Fruit fly (Drosophila melanogaster) whole organism, wandering third instar larva: ENCODE data around the gene S-Lap1.

Experiments used
- Abd-B ChIP-seq: fragments of >200 bp; optimal IDR thresholded peaks from 2 replicates; lab custom pipeline; 2017; ENCODE audit warnings: missing biosample characterization, missing genetic modification characterization
- CG32264 ChIP-seq: fragments of 200-800 bp; sonication (Bioruptor generic); optimal IDR thresholded peaks from 2 replicates; lab custom pipeline; 2016; ENCODE audit warnings: missing biosample characterization, missing genetic modification characterization
- CG9705 ChIP-seq: fragments of 200-800 bp; sonication (Bioruptor generic); optimal IDR thresholded peaks from 2 replicates; lab custom pipeline; 2018; ENCODE audit warnings: missing biosample characterization, mild to moderate bottlenecking, missing genetic modification characterization
- CrebA ChIP-seq: fragments of 200-800 bp; sonication (Bioruptor generic); optimal IDR thresholded peaks from 2 replicates; lab custom pipeline; 2016; ENCODE audit warnings: missing biosample characterization, mild to moderate bottlenecking, missing genetic modification characterization, borderline replicate concordance
- GATAd ChIP-seq: sonication (Bioruptor generic); optimal IDR thresholded peaks from 2 replicates; lab custom pipeline; 2016; ENCODE audit warnings: missing biosample characterization, missing genetic modification characterization
- HLH106 ChIP-seq: fragments of 200-800 bp; optimal IDR thresholded peaks from 3 replicates; lab custom pipeline; 2019; ENCODE audit warnings: missing biosample characterization, mild to moderate bottlenecking, missing genetic modification characterization, moderate library complexity
- Hnf4 ChIP-seq: fragments of 200-800 bp; sonication (Bioruptor generic); optimal IDR thresholded peaks from 2 replicates; lab custom pipeline; 2016; ENCODE audit warnings: missing biosample characterization, mild to moderate bottlenecking, missing genetic modification characterization
- Hr78 ChIP-seq: fragments of >200 bp; optimal IDR thresholded peaks from 2 replicates; lab custom pipeline; 2017; ENCODE audit warnings: missing biosample characterization, missing genetic modification characterization
- Hr83 ChIP-seq: fragments of 200-300 bp; sonication (Bioruptor generic); optimal IDR thresholded peaks from 2 replicates; lab custom pipeline; 2016; ENCODE audit warnings: missing biosample characterization, mild to moderate bottlenecking, missing genetic modification characterization, moderate library complexity; ENCODE audit not compliant: poor library complexity, severe bottlenecking
- Jra ChIP-seq: sonication (Bioruptor generic); optimal IDR thresholded peaks from 2 replicates; lab custom pipeline; 2016; ENCODE audit warnings: missing biosample characterization, missing genetic modification characterization
- Mio ChIP-seq: sonication (Bioruptor generic); optimal IDR thresholded peaks from 2 replicates; lab custom pipeline; 2016; ENCODE audit warnings: missing biosample characterization, missing genetic modification characterization
- Myc ChIP-seq: fragments of >200 bp; optimal IDR thresholded peaks from 2 replicates; lab custom pipeline; 2017
- N ChIP-seq: fragments of >200 bp; optimal IDR thresholded peaks from 2 replicates; lab custom pipeline; 2018; ENCODE audit warnings: missing biosample characterization, missing external identifiers, missing genetic modification characterization
- OdsH ChIP-seq: fragments of 200-800 bp; sonication (Bioruptor generic); optimal IDR thresholded peaks from 2 replicates; lab custom pipeline; 2016; ENCODE audit warnings: missing biosample characterization, mild to moderate bottlenecking, missing genetic modification characterization
- Rel ChIP-seq, 2 experiments: fragments of 200-800 bp; sonication (Bioruptor generic) in 1 of 2; optimal IDR thresholded peaks; 2 replicates in 1 of 2; 3 replicates in 1 of 2; lab custom pipeline; 2016 to 2019; ENCODE audit warnings: mild to moderate bottlenecking in 2 of 2, missing biosample characterization in 2 of 2, missing genetic modification characterization in 2 of 2, moderate library complexity in 1 of 2
- Sp1 ChIP-seq: fragments of 200-800 bp; sonication (Bioruptor generic); optimal IDR thresholded peaks from 3 replicates; lab custom pipeline; 2019; ENCODE audit warnings: missing biosample characterization, mild to moderate bottlenecking, missing genetic modification characterization, moderate library complexity
- Vsx2 ChIP-seq: fragments of 200-300, 225-300 bp; sonication (Bioruptor generic); optimal IDR thresholded peaks from 2 replicates; lab custom pipeline; 2018; ENCODE audit warnings: missing biosample characterization, missing genetic modification characterization; ENCODE audit not compliant: partially characterized antibody
- br ChIP-seq: fragments of 200-800 bp; sonication (Bioruptor generic); optimal IDR thresholded peaks from 2 replicates; lab custom pipeline; 2016; ENCODE audit warnings: missing biosample characterization, missing genetic modification characterization
- dl ChIP-seq, 2 experiments: fragments of 175-275, 200-275 bp in 1 of 2; fragments of 200-275 bp in 1 of 2; sonication (Bioruptor generic); optimal IDR thresholded peaks; lab custom pipeline; 2018; ENCODE audit warnings: mild to moderate bottlenecking in 2 of 2, missing biosample characterization in 2 of 2, missing genetic modification characterization in 2 of 2, moderate library complexity in 2 of 2; ENCODE audit not compliant: partially characterized antibody in 2 of 2, insufficient read depth in 1 of 2
- dmrt93B ChIP-seq: fragments of 200-800 bp; sonication (Bioruptor generic); optimal IDR thresholded peaks from 2 replicates; lab custom pipeline; 2018; ENCODE audit warnings: missing biosample characterization, mild to moderate bottlenecking, missing genetic modification characterization
- dsf ChIP-seq: sonication (Bioruptor generic); optimal IDR thresholded peaks from 2 replicates; lab custom pipeline; 2016; ENCODE audit warnings: missing biosample characterization, missing genetic modification characterization, borderline replicate concordance
- ey ChIP-seq: fragments of 200-800 bp; sonication (Bioruptor generic); optimal IDR thresholded peaks from 2 replicates; lab custom pipeline; 2016; ENCODE audit warnings: missing biosample characterization, missing genetic modification characterization
- foxo ChIP-seq, 2 experiments: fragments of 200-800 bp; sonication (Bioruptor generic); optimal IDR thresholded peaks; 2 replicates in 1 of 2; 3 replicates in 1 of 2; lab custom pipeline; 2016 to 2017; ENCODE audit warnings: missing biosample characterization in 2 of 2, missing genetic modification characterization in 2 of 2
- fru ChIP-seq: fragments of 200-800 bp; sonication (Bioruptor generic); optimal IDR thresholded peaks from 3 replicates; lab custom pipeline; 2016; ENCODE audit warnings: missing biosample characterization, mild to moderate bottlenecking, missing genetic modification characterization
- h ChIP-seq: fragments of 200-800 bp; sonication (Bioruptor generic); optimal IDR thresholded peaks from 3 replicates; lab custom pipeline; 2016; ENCODE audit warnings: missing biosample characterization, mild to moderate bottlenecking, missing genetic modification characterization
- jim ChIP-seq: fragments of 175-275, 200-325 bp; sonication (Bioruptor generic); optimal IDR thresholded peaks from 2 replicates; lab custom pipeline; 2016; ENCODE audit warnings: missing biosample characterization, mild to moderate bottlenecking, missing genetic modification characterization
- psq ChIP-seq: fragments of 200-800 bp; sonication (Bioruptor generic); optimal IDR thresholded peaks from 3 replicates; lab custom pipeline; 2017; ENCODE audit warnings: missing biosample characterization, mild to moderate bottlenecking, missing genetic modification characterization, moderate library complexity
- rgr ChIP-seq: fragments of 200-800 bp; sonication (Bioruptor generic); optimal IDR thresholded peaks from 3 replicates; lab custom pipeline; 2016; ENCODE audit warnings: missing biosample characterization, mild to moderate bottlenecking, missing genetic modification characterization
- sage ChIP-seq: fragments of 200-800 bp; sonication (Bioruptor generic); optimal IDR thresholded peaks from 2 replicates; lab custom pipeline; 2016; ENCODE audit warnings: missing biosample characterization, mild to moderate bottlenecking, missing genetic modification characterization
- sv ChIP-seq: fragments of 200-800 bp; sonication (Bioruptor generic); optimal IDR thresholded peaks from 3 replicates; lab custom pipeline; 2016; ENCODE audit warnings: missing biosample characterization, missing genetic modification characterization
- tai ChIP-seq: sonication (Bioruptor generic); optimal IDR thresholded peaks from 2 replicates; lab custom pipeline; 2016; ENCODE audit warnings: missing biosample characterization, missing genetic modification characterization
- usp ChIP-seq: fragments of >200 bp; optimal IDR thresholded peaks from 2 replicates; lab custom pipeline; 2017; ENCODE audit warnings: missing biosample characterization, missing genetic modification characterization
- woc ChIP-seq: sonication (Bioruptor generic); optimal IDR thresholded peaks from 2 replicates; lab custom pipeline; 2016; ENCODE audit warnings: missing biosample characterization, mild to moderate bottlenecking, missing genetic modification characterization

S-Lap1 gene

dm6 chr3L:8646821-8647220 is 29.8 kb downstream of the S-Lap1 start, which contains the start of the genes CG13305 and Pex7:
TSS of gene CG13305 (minus strand) at chr3L:8646822.
TSS of gene Pex7 (plus strand) at chr3L:8647145.
- no peak for TF ChIP-seq psq (GFP tag; lab: Kevin White, UChicago)
- TF ChIP-seq fru (GFP tag; lab: Kevin White, UChicago): no peak
- TF ChIP-seq, all 38 proteins: peak for 0

- TF ChIP-seq dl (GFP tag; optimal IDR thresholded peaks at IDR 0.05; lab: Kevin White, UChicago; ENCODE audit: insufficient read depth in 1 of 2, partially characterized antibody in 2 of 2) (no peak), Sp1 (GFP tag; lab: Kevin White, UChicago) (no peak), Hr83 (GFP tag; lab: Kevin White, UChicago) (no peak), OdsH (no peak), dmrt93B (GFP tag; lab: Kevin White, UChicago) (no peak), sv (GFP tag; lab: Kevin White, UChicago) (no peak), psq (GFP tag; lab: Kevin White, UChicago) (no peak), HLH106 (no peak), N (GFP tag; lab: Kevin White, UChicago) (no peak), fru (GFP tag; lab: Kevin White, UChicago) (no peak), woc (GFP tag; lab: Kevin White, UChicago) (no peak), jim (GFP tag; lab: Kevin White, UChicago) (no peak), sage (GFP tag; lab: Kevin White, UChicago) (no peak)
Measured at dm6 chr3L:8648836-8649235, 31.8 kb downstream of the S-Lap1 start, which contains the start of gene Arr2. TSS of gene Arr2 (minus strand) at chr3L:8648936.

- TF ChIP-seq woc (GFP tag; lab: Kevin White, UChicago): no peak
- TF ChIP-seq Myc (lab: Kevin White, UChicago): peak; percentile 90
- TF ChIP-seq fru (GFP tag; lab: Kevin White, UChicago): peak; percentile 12
Measured at dm6 chr3L:8651876-8652571, 35.0 kb downstream of the S-Lap1 start.

- no peak for TF ChIP-seq rgr (GFP tag; lab: Kevin White, UChicago)
- peak; percentile 25 for TF ChIP-seq sage (GFP tag; lab: Kevin White, UChicago)
- TF ChIP-seq Jra (GFP tag; lab: Kevin White, UChicago): peak; percentile 26
- TF ChIP-seq br: peak; percentile 30
- no peak for TF ChIP-seq GATAd (GFP tag; lab: Kevin White, UChicago)
- TF ChIP-seq woc (GFP tag; lab: Kevin White, UChicago): peak; percentile 25
- no peak for TF ChIP-seq Myc (lab: Kevin White, UChicago)
- peak; percentile 7 for TF ChIP-seq Sp1 (GFP tag; lab: Kevin White, UChicago)
- TF ChIP-seq dmrt93B (GFP tag; lab: Kevin White, UChicago): no peak
- peak in 1 of 2 experiments; percentile 26 for TF ChIP-seq foxo (GFP tag; optimal IDR thresholded peaks at IDR 0.05; lab: Kevin White, UChicago)
- no peak for TF ChIP-seq dl (GFP tag; optimal IDR thresholded peaks at IDR 0.05; lab: Kevin White, UChicago; ENCODE audit: insufficient read depth in 1 of 2, partially characterized antibody in 2 of 2)
- TF ChIP-seq Mio (GFP tag; lab: Kevin White, UChicago): no peak
- TF ChIP-seq Hr83 (GFP tag; lab: Kevin White, UChicago): peak; percentile 20
- peak; percentile 72 for TF ChIP-seq Rel (GFP tag; optimal IDR thresholded peaks at IDR 0.05; lab: Kevin White, UChicago)
- TF ChIP-seq Rel (tag; optimal IDR thresholded peaks at IDR 0.05; lab: Kevin White, UChicago): no peak
- TF ChIP-seq h (GFP tag; lab: Kevin White, UChicago): peak; percentile 67
- no peak for TF ChIP-seq tai
- peak; percentile 62 for TF ChIP-seq psq (GFP tag; lab: Kevin White, UChicago)
Measured at dm6 chr3L:8652572-8652977, 35.5 kb downstream of the S-Lap1 start.

- no peak for TF ChIP-seq Abd-B (GFP tag; lab: Kevin White, UChicago)
- no peak for TF ChIP-seq GATAd (GFP tag; lab: Kevin White, UChicago)
- no peak for TF ChIP-seq Sp1 (GFP tag; lab: Kevin White, UChicago)
- TF ChIP-seq Myc (lab: Kevin White, UChicago): no peak
- no peak for TF ChIP-seq Hnf4 (GFP tag; lab: Kevin White, UChicago)
- no peak for TF ChIP-seq Vsx2 (GFP tag; lab: Kevin White, UChicago)
- TF ChIP-seq ey (GFP tag; lab: Kevin White, UChicago): no peak
- no peak for TF ChIP-seq br
- no peak for TF ChIP-seq dsf
- TF ChIP-seq CrebA (GFP tag; lab: Kevin White, UChicago): no peak
- no peak for TF ChIP-seq usp
- TF ChIP-seq CG32264 (GFP tag; lab: Kevin White, UChicago): no peak
- TF ChIP-seq CG9705 (GFP tag; lab: Kevin White, UChicago): no peak
- TF ChIP-seq tai: no peak
- no peak for TF ChIP-seq N (GFP tag; lab: Kevin White, UChicago)
- TF ChIP-seq dmrt93B (GFP tag; lab: Kevin White, UChicago): no peak
- TF ChIP-seq fru (GFP tag; lab: Kevin White, UChicago): no peak
- no peak for TF ChIP-seq Hr78
- TF ChIP-seq foxo (GFP tag; optimal IDR thresholded peaks at IDR 0.05; lab: Kevin White, UChicago): no peak
- no peak for TF ChIP-seq woc (GFP tag; lab: Kevin White, UChicago)
Measured at dm6 chr3L:8653572-8653971, 36.5 kb downstream of the S-Lap1 start.
